Worm (Caenorhabditis elegans) whole organism, L1 larva: ENCODE results near the gene zgpa-1.

ENCODE experiments used
- C16A3.4 ChIP-seq: fragments of 150-350 bp; optimal IDR thresholded peaks from 2 replicates; lab custom pipeline; 2014; ENCODE audit warnings: missing biosample characterization, missing genetic modification characterization
- F16B12.6 ChIP-seq: fragments of 150-350 bp; optimal IDR thresholded peaks from 2 replicates; lab custom pipeline; 2014; ENCODE audit warnings: missing biosample characterization, missing genetic modification characterization
- Y116A8C.19 ChIP-seq: sonication (generic microtip); optimal IDR thresholded peaks from 2 replicates; lab custom pipeline; 2016; ENCODE audit warnings: missing compliant biosample characterization, missing genetic modification characterization, borderline replicate concordance
- alr-1 ChIP-seq: fragments of 200-800 bp; sonication (Bioruptor generic); optimal IDR thresholded peaks from 2 replicates; lab custom pipeline; 2018; ENCODE audit warnings: borderline replicate concordance, mild to moderate bottlenecking, missing genetic modification characterization, missing compliant biosample characterization
- ama-1 ChIP-seq: fragments of 150-350 bp; optimal IDR thresholded peaks from 2 replicates; lab custom pipeline; 2014
- blmp-1 ChIP-seq: fragments of 150-350 bp; optimal IDR thresholded peaks from 2 replicates; lab custom pipeline; 2014; ENCODE audit warnings: missing biosample characterization, missing genetic modification characterization
- ceh-63 ChIP-seq: fragments of 200-800 bp; sonication (Bioruptor generic); optimal IDR thresholded peaks from 2 replicates; lab custom pipeline; 2018; ENCODE audit warnings: mild to moderate bottlenecking, missing genetic modification characterization, missing compliant biosample characterization
- ceh-8 ChIP-seq: fragments of 200-800 bp; sonication (Bioruptor generic); optimal IDR thresholded peaks from 2 replicates; lab custom pipeline; 2018; ENCODE audit warnings: mild to moderate bottlenecking, missing genetic modification characterization, moderate library complexity, missing compliant biosample characterization
- ceh-90 ChIP-seq: sonication (generic microtip); optimal IDR thresholded peaks from 2 replicates; lab custom pipeline; 2016; ENCODE audit warnings: missing genetic modification characterization, missing compliant biosample characterization
- dpl-1 ChIP-seq, 3 experiments: fragments of 150-350 bp in 2 of 3; sonication (generic microtip) in 1 of 3; optimal IDR thresholded peaks; 2 replicates each; lab custom pipeline; 2014 to 2017; ENCODE audit warnings: missing biosample characterization in 3 of 3, missing genetic modification characterization in 3 of 3, missing genetic modification reagents in 3 of 3
- dsc-1 ChIP-seq: sonication (generic microtip); optimal IDR thresholded peaks from 2 replicates; lab custom pipeline; 2016; ENCODE audit warnings: mild to moderate bottlenecking, missing genetic modification characterization, missing compliant biosample characterization
- egl-27 ChIP-seq, 2 experiments: fragments of 150-350 bp in 1 of 2; sonication (generic microtip); optimal IDR thresholded peaks; 3 replicates each; lab custom pipeline; 2017 to 2018; ENCODE audit warnings: missing biosample characterization in 2 of 2, missing genetic modification characterization in 2 of 2, missing genetic modification reagents in 2 of 2
- ets-5 ChIP-seq: fragments of 200-800 bp; sonication (Bioruptor generic); IDR thresholded peaks from 2 replicates; pipeline ENCODE4 v1.3.6; 2022; ENCODE audit warnings: missing genetic modification characterization, missing compliant biosample characterization
- jun-1 ChIP-seq: fragments of 150-350 bp; optimal IDR thresholded peaks from 2 replicates; lab custom pipeline; 2014; ENCODE audit warnings: missing biosample characterization, missing genetic modification reagents, missing genetic modification characterization
- lin-13 ChIP-seq: fragments of 150-350 bp; optimal IDR thresholded peaks from 2 replicates; lab custom pipeline; 2014; ENCODE audit warnings: missing biosample characterization, missing genetic modification reagents, missing genetic modification characterization
- lin-15B ChIP-seq: fragments of 150-350 bp; sonication (generic microtip); optimal IDR thresholded peaks from 3 replicates; lab custom pipeline; 2014; ENCODE audit warnings: missing biosample characterization, missing genetic modification characterization
- lin-35 ChIP-seq, 2 experiments: fragments of 150-350 bp; optimal IDR thresholded peaks; 2 replicates each; lab custom pipeline; 2014; ENCODE audit warnings: missing biosample characterization in 2 of 2, missing genetic modification characterization in 2 of 2, missing genetic modification reagents in 2 of 2
- mab-9 ChIP-seq: fragments of 200-800 bp; sonication (Bioruptor generic); IDR thresholded peaks from 2 replicates; pipeline ENCODE4 v1.3.6; 2022; ENCODE audit warnings: missing genetic modification reagents, missing genetic modification characterization, missing compliant biosample characterization
- mep-1 ChIP-seq: fragments of 150-350 bp; optimal IDR thresholded peaks from 2 replicates; lab custom pipeline; 2014; ENCODE audit warnings: missing biosample characterization, missing genetic modification characterization
- nhr-19 ChIP-seq: fragments of 200-800 bp; sonication (Bioruptor generic); conservative IDR thresholded peaks from 2 replicates; pipeline ENCODE4 v1.3.6; 2022; ENCODE audit warnings: missing genetic modification characterization, missing compliant biosample characterization
- nhr-28 ChIP-seq: fragments of 150-350 bp; optimal IDR thresholded peaks from 2 replicates; lab custom pipeline; 2014; ENCODE audit warnings: missing biosample characterization, missing genetic modification characterization
- nhr-47 ChIP-seq: sonication (generic microtip); optimal IDR thresholded peaks from 2 replicates; lab custom pipeline; 2016; ENCODE audit warnings: mild to moderate bottlenecking, missing genetic modification characterization, moderate library complexity, missing compliant biosample characterization
- nhr-71 ChIP-seq: sonication (generic microtip); optimal IDR thresholded peaks from 2 replicates; lab custom pipeline; 2016; ENCODE audit warnings: mild to moderate bottlenecking, missing genetic modification characterization, moderate library complexity, missing compliant biosample characterization
- nhr-76 ChIP-seq: sonication (generic microtip); optimal IDR thresholded peaks from 2 replicates; lab custom pipeline; 2017; ENCODE audit warnings: missing biosample characterization, missing genetic modification characterization
- nhr-77 ChIP-seq: fragments of 150-350 bp; optimal IDR thresholded peaks from 2 replicates; lab custom pipeline; 2014; ENCODE audit warnings: missing biosample characterization, missing genetic modification characterization
- nhr-84 ChIP-seq: sonication (generic microtip); optimal IDR thresholded peaks from 2 replicates; lab custom pipeline; 2017; ENCODE audit warnings: missing biosample characterization, missing genetic modification characterization
- nhr-85 ChIP-seq: sonication (generic microtip); peaks from one replicate; lab custom pipeline; 2016; ENCODE audit warnings: missing genetic modification characterization, inconsistent platforms, missing compliant biosample characterization
- nhr-90 ChIP-seq: sonication (generic microtip); optimal IDR thresholded peaks from 2 replicates; lab custom pipeline; 2016; ENCODE audit warnings: mild to moderate bottlenecking, missing genetic modification characterization, missing compliant biosample characterization; ENCODE audit not compliant: poor library complexity
- pag-3 ChIP-seq: sonication (generic microtip); optimal IDR thresholded peaks from 2 replicates; lab custom pipeline; 2017; ENCODE audit warnings: missing genetic modification characterization, mild to moderate bottlenecking, missing compliant biosample characterization, antibody characterized with exemption, borderline replicate concordance; ENCODE audit not compliant: insufficient read depth
- swsn-7 ChIP-seq: sonication (generic microtip); optimal IDR thresholded peaks from 2 replicates; lab custom pipeline; 2016; ENCODE audit warnings: missing genetic modification characterization, missing compliant biosample characterization
- tbx-2 ChIP-seq: sonication (generic microtip); optimal IDR thresholded peaks from 2 replicates; lab custom pipeline; 2016; ENCODE audit warnings: missing genetic modification characterization, missing compliant biosample characterization
- unc-98 ChIP-seq: fragments of 200-800 bp; sonication (Bioruptor generic); IDR thresholded peaks from 2 replicates; pipeline ENCODE4 v1.3.6; 2022; ENCODE audit warnings: missing genetic modification characterization, missing compliant biosample characterization
- zag-1 ChIP-seq: fragments of 150-350 bp; optimal IDR thresholded peaks from 2 replicates; lab custom pipeline; 2014; ENCODE audit warnings: missing biosample characterization, missing genetic modification characterization

zgpa-1 gene

DNA sequence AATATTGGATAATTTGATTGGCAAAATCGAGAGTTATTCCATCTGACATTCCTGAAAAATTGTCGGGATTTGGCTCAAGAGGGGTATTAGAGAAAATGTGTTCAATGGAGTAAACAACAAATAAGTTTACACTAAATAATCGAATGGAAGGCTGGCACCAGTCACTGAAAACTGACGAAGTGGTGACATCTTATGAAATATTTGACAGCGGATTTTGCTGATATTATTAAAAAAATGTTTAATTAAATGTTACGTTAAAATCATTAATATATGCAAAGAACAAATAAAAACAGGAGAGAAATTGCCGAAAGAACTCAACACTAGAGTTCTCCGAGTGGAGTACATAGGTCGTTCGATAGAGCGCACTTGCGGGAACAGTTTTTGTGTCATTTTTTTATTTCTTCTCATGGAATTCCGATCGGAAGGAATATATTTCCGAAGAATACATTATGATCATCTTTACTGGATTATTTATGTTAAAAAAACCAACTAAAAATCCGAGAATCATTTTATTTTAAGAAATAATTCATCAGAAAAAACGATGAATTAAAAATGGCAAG is 27.0 kb downstream of the zgpa-1 start, which contains the start of gene tag-322 (continued):
- no peak for TF ChIP-seq F16B12.6
- peak; percentile 75 for TF ChIP-seq dsc-1 (tag; lab: Kevin White, UChicago)
- TF ChIP-seq nhr-71 (tag; lab: Kevin White, UChicago), result peak; percentile 85
- TF ChIP-seq ama-1 (lab: Kevin White, UChicago), result peak; percentile 64
- TF ChIP-seq nhr-19 (GFP tag; lab: Robert Waterston, UW), result peak; percentile 62
- TF ChIP-seq ceh-63, result no peak
- TF ChIP-seq nhr-28 (tag; lab: Kevin White, UChicago), result no peak
- TF ChIP-seq nhr-90, result peak; percentile 60
- TF ChIP-seq tbx-2 (tag; lab: Kevin White, UChicago), result peak; percentile 65
- TF ChIP-seq jun-1, result no peak
- peak; percentile 85 for TF ChIP-seq mep-1
- TF ChIP-seq C16A3.4 (tag; lab: Kevin White, UChicago), result peak; percentile 70
- TF ChIP-seq ceh-90 (tag; lab: Kevin White, UChicago), result no peak
- no peak for TF ChIP-seq zag-1 (tag; lab: Kevin White, UChicago)

ce11 chrIV:7783801-7784411 is 28.7 kb downstream of the zgpa-1 start, which contains the start of gene tag-321:
TSS of gene tag-321 (minus strand) at chrIV:7783851.
- no peak for TF ChIP-seq lin-13 (GFP tag; lab: Kevin White, UChicago)
- no peak for TF ChIP-seq alr-1 (tag; lab: Kevin White, UChicago)
- TF ChIP-seq dpl-1 (GFP tag; optimal IDR thresholded peaks at IDR 0.05; lab: Kevin White, UChicago), result no peak
- no peak for TF ChIP-seq nhr-85 (tag; lab: Kevin White, UChicago)
- no peak for TF ChIP-seq unc-98
- no peak for TF ChIP-seq nhr-90

DNA sequence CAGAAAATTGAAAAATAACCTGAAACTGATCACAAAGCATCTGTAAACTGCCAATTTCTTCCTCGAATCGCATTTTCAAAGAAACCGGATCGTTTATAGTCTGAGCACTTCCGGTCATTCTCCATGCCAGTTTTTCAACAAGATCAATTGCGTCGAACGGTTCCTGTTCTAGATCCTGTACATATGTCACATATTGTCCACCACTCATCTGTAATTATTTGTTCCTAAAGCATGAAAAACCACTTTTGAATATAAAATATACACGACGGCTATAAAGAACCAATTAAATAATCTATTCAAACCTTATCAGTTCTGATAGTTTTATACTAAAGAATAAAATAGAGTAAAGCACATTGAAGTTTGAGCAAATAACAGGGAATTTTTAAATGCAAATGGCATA is 30.3 kb downstream of the zgpa-1 start, which contains the start of gene sec-10:
Gene sec-10 (minus strand): TSS at position 208 of the 400 bp plus-strand sequence.
- TF ChIP-seq ets-5 (no peak), lin-35 (GFP tag; optimal IDR thresholded peaks at IDR 0.05; lab: Kevin White, UChicago) (peak in 1 of 2 experiments; percentile 12), nhr-85 (tag; lab: Kevin White, UChicago) (no peak), pag-3 (tag; lab: Kevin White, UChicago) (no peak), nhr-76 (tag; lab: Kevin White, UChicago) (no peak), lin-15B (tag; lab: Kevin White, UChicago) (no peak), nhr-84 (tag; lab: Kevin White, UChicago) (no peak), ceh-8 (GFP tag; lab: Kevin White, UChicago) (no peak), ceh-63 (no peak), lin-13 (GFP tag; lab: Kevin White, UChicago) (peak; percentile 3), dsc-1 (tag; lab: Kevin White, UChicago) (no peak)

DNA sequence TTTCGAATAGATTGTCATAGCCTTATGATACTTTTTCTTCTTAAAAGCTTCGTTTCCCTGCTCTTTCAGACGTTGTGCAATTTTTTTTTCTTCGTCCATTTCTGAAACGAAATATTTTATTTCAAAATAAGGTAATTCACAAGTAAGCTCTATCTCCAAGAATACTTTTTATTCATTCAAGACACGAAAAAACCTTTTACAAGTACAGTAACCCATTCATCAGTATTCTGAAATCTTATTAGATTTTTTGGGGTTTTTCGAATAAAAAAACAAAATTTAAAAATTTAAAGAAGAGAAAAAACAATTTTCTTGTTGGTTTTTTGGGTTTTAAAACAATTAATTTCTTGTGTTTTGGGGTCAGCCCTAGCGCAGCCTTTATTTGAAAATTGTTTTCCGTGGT is 33.7 kb downstream of the zgpa-1 start, which contains the start of gene rpap-3:
Gene rpap-3 (minus strand): TSS at position 101 of the 400 bp plus-strand sequence.
- TF ChIP-seq C16A3.4 (tag; lab: Kevin White, UChicago), result no peak
- no peak for TF ChIP-seq mep-1
- TF ChIP-seq egl-27 (tag; optimal IDR thresholded peaks at IDR 0.05; lab: Kevin White, UChicago), result no peak
- TF ChIP-seq dsc-1 (tag; lab: Kevin White, UChicago), result no peak
- TF ChIP-seq mab-9 (GFP tag; lab: Robert Waterston, UW), result no peak
- no peak for TF ChIP-seq nhr-77
- no peak for TF ChIP-seq nhr-47 (tag; lab: Kevin White, UChicago)
- TF ChIP-seq Y116A8C.19, result no peak
- TF ChIP-seq blmp-1 (tag; lab: Kevin White, UChicago), result no peak
- TF ChIP-seq nhr-84 (tag; lab: Kevin White, UChicago), result no peak
- TF ChIP-seq nhr-90, result no peak
- TF ChIP-seq swsn-7, result no peak
